Fruit fly (Drosophila melanogaster): ENCODE data around the gene CG7601.

DNA sequence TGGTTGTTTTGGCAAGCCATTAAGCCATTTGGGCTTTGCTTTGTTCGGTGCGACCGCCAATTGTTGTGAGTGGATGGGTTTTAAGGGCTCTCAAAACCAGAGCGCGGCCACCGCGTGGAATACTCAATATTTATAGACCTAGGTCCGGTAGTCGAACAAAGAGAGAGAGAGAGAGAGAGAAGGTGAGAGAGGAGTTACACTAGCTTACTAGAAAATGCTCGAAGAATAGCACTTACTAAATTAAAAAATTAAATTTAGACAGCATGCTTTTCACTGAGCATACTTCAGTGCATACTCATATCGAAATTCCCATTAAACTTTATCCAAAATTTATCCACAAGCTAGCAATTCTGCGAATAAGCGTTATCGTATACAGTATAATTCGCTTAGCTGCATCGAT, 23.5 kb upstream of the CG7601 start:
- TF ChIP-seq EcR (GFP tag; optimal IDR thresholded peaks at IDR 0.05) = no peak
- no peak for TF ChIP-seq psq (optimal IDR thresholded peaks at IDR 0.05)
- no peak for TF ChIP-seq usp (GFP tag; optimal IDR thresholded peaks at IDR 0.05)
- no peak for TF ChIP-seq Dll (optimal IDR thresholded peaks at IDR 0.05)
- no peak for TF ChIP-seq pan (optimal IDR thresholded peaks at IDR 0.05)

Data from whole organism.